Worm (Caenorhabditis elegans) whole organism, mixed stage, embryonic: ENCODE results near the gene fbxa-43.
A peak's percentile ranks its signal among the peaks of the same experiment; 100 is the strongest.

Experiments used
- M03D4.4 ChIP-seq: sonication (generic microtip); optimal IDR thresholded peaks from 2 replicates; lab custom pipeline; 2017; ENCODE audit warnings: mild to moderate bottlenecking, missing genetic modification characterization, missing compliant biosample characterization
- bed-3 ChIP-seq: fragments of 200-800 bp; sonication (Bioruptor generic); optimal IDR thresholded peaks from 3 replicates; lab custom pipeline; 2018; ENCODE audit warnings: mild to moderate bottlenecking, missing genetic modification characterization, moderate library complexity, missing compliant biosample characterization
- blmp-1 ChIP-seq: fragments of 150-350 bp; optimal IDR thresholded peaks from 2 replicates; lab custom pipeline; 2014; ENCODE audit warnings: missing biosample characterization, missing genetic modification characterization
- ceh-39 ChIP-seq: fragments of 150-350 bp; optimal IDR thresholded peaks from 2 replicates; lab custom pipeline; 2014; ENCODE audit warnings: missing biosample characterization, missing genetic modification characterization
- ceh-43 ChIP-seq: fragments of 200-800 bp; sonication (Bioruptor generic); optimal IDR thresholded peaks from 2 replicates; lab custom pipeline; 2018; ENCODE audit warnings: mild to moderate bottlenecking, missing genetic modification characterization, moderate library complexity, missing compliant biosample characterization
- ceh-83 ChIP-seq: fragments of 200-800 bp; sonication (Bioruptor generic); optimal IDR thresholded peaks from 2 replicates; lab custom pipeline; 2018; ENCODE audit warnings: mild to moderate bottlenecking, missing genetic modification characterization, missing compliant biosample characterization
- ces-1 ChIP-seq: fragments of 150-350 bp; optimal IDR thresholded peaks from 2 replicates; lab custom pipeline; 2014; ENCODE audit warnings: missing biosample characterization, missing genetic modification reagents, missing genetic modification characterization
- cnd-1 ChIP-seq: fragments of 200-800 bp; sonication (Bioruptor generic); optimal IDR thresholded peaks from 2 replicates; lab custom pipeline; 2018; ENCODE audit warnings: mild to moderate bottlenecking, missing genetic modification characterization, missing compliant biosample characterization
- drap-1 ChIP-seq: fragments of 200-800 bp; sonication (Bioruptor generic); optimal IDR thresholded peaks from 3 replicates; lab custom pipeline; 2018; ENCODE audit warnings: mild to moderate bottlenecking, missing genetic modification characterization, missing compliant biosample characterization
- elt-1 ChIP-seq: sonication (generic microtip); optimal IDR thresholded peaks from 2 replicates; lab custom pipeline; 2017; ENCODE audit warnings: missing genetic modification characterization, mild to moderate bottlenecking, missing compliant biosample characterization, antibody characterized with exemption, moderate library complexity, borderline replicate concordance; ENCODE audit not compliant: insufficient read depth
- elt-3 ChIP-seq: fragments of 150-350 bp; optimal IDR thresholded peaks from 2 replicates; lab custom pipeline; 2014; ENCODE audit warnings: missing biosample characterization, missing genetic modification characterization
- flh-1 ChIP-seq: fragments of 200-800 bp; sonication (Bioruptor generic); optimal IDR thresholded peaks from 2 replicates; lab custom pipeline; 2018; ENCODE audit warnings: mild to moderate bottlenecking, missing genetic modification characterization, moderate library complexity, missing compliant biosample characterization
- ham-2 ChIP-seq: fragments of 200-800 bp; sonication (Bioruptor generic); optimal IDR thresholded peaks from 2 replicates; lab custom pipeline; 2018; ENCODE audit warnings: mild to moderate bottlenecking, missing genetic modification characterization, missing compliant biosample characterization
- hlh-1 ChIP-seq: fragments of 150-350 bp; optimal IDR thresholded peaks from 2 replicates; lab custom pipeline; 2014; ENCODE audit warnings: missing biosample characterization, missing genetic modification reagents, missing genetic modification characterization
- lin-13 ChIP-seq: fragments of 150-350 bp; optimal IDR thresholded peaks from 2 replicates; lab custom pipeline; 2014; ENCODE audit warnings: missing biosample characterization, missing genetic modification characterization
- lin-32 ChIP-seq: fragments of 200-800 bp; sonication (Bioruptor generic); optimal IDR thresholded peaks from 2 replicates; lab custom pipeline; 2018; ENCODE audit warnings: mild to moderate bottlenecking, missing genetic modification characterization, missing compliant biosample characterization
- lsy-2 ChIP-seq: fragments of 150-350 bp; optimal IDR thresholded peaks from 2 replicates; lab custom pipeline; 2014; ENCODE audit warnings: missing biosample characterization, missing genetic modification characterization
- mab-5 ChIP-seq: fragments of 150-350 bp; optimal IDR thresholded peaks from 2 replicates; lab custom pipeline; 2014; ENCODE audit warnings: missing biosample characterization, missing genetic modification characterization
- mep-1 ChIP-seq: fragments of 150-350 bp; optimal IDR thresholded peaks from 2 replicates; lab custom pipeline; 2017; ENCODE audit warnings: missing biosample characterization, missing genetic modification reagents, missing genetic modification characterization, inconsistent platforms
- mls-2 ChIP-seq: sonication (generic microtip); optimal IDR thresholded peaks from 2 replicates; lab custom pipeline; 2016; ENCODE audit warnings: mild to moderate bottlenecking, missing genetic modification characterization, moderate library complexity, missing compliant biosample characterization
- nhr-12 ChIP-seq: fragments of 150-350 bp; optimal IDR thresholded peaks from 2 replicates; lab custom pipeline; 2014; ENCODE audit warnings: missing biosample characterization, missing genetic modification characterization
- nhr-2 ChIP-seq: fragments of 150-350 bp; optimal IDR thresholded peaks from 2 replicates; lab custom pipeline; 2014; ENCODE audit warnings: missing biosample characterization, missing genetic modification characterization
- nhr-237 ChIP-seq: fragments of 150-350 bp; optimal IDR thresholded peaks from 2 replicates; lab custom pipeline; 2014; ENCODE audit warnings: missing biosample characterization, missing genetic modification characterization
- nhr-28 ChIP-seq: fragments of 150-350 bp; optimal IDR thresholded peaks from 2 replicates; lab custom pipeline; 2014; ENCODE audit warnings: missing biosample characterization, missing genetic modification characterization
- nhr-76 ChIP-seq: sonication (generic microtip); optimal IDR thresholded peaks from 2 replicates; lab custom pipeline; 2017; ENCODE audit warnings: missing biosample characterization, missing genetic modification characterization
- snpc-4 ChIP-seq: fragments of 150-350 bp; optimal IDR thresholded peaks from 2 replicates; lab custom pipeline; 2014; ENCODE audit warnings: missing biosample characterization, missing genetic modification characterization
- sptf-1 ChIP-seq: sonication (generic microtip); optimal IDR thresholded peaks from 2 replicates; lab custom pipeline; 2017; ENCODE audit warnings: mild to moderate bottlenecking, missing genetic modification characterization, moderate library complexity, missing compliant biosample characterization
- unc-120 ChIP-seq: sonication (generic microtip); optimal IDR thresholded peaks from 2 replicates; lab custom pipeline; 2017; ENCODE audit warnings: missing genetic modification characterization, missing compliant biosample characterization; ENCODE audit not compliant: poor library complexity, severe bottlenecking
- unc-39 ChIP-seq: fragments of 150-350 bp; optimal IDR thresholded peaks from 2 replicates; lab custom pipeline; 2014; ENCODE audit warnings: missing biosample characterization, missing genetic modification characterization
- unc-62 ChIP-seq: fragments of 150-350 bp; optimal IDR thresholded peaks from 2 replicates; lab custom pipeline; 2014; ENCODE audit warnings: missing biosample characterization, missing genetic modification reagents, missing genetic modification characterization
- zip-8 ChIP-seq: fragments of 150-350 bp; optimal IDR thresholded peaks from 2 replicates; lab custom pipeline; 2014; ENCODE audit warnings: missing biosample characterization, missing genetic modification characterization

Gene fbxa-43

DNA sequence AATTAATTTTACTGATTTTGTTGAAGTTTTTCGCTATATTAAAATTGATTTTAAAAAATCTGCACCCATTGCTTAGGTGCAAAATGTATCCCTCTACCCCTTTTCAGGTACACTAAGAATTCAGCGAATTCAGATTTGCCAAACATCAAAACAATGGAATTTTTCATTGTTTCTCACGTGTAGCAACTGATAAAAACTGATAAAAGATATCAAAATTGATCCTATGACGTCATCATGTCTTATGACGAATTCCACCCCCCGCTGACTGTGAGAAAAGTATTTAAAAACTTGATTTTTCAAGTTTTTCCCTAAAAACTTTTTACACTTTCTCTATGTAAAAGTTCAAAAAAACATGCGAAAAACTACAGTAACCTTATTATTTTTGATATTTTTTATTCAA is 21.8 kb upstream of the fbxa-43 start, which contains the start of gene Y54F10BM.22:
Gene Y54F10BM.22, plus strand, starts transcription at position 331 of the 400 bp plus-strand sequence.
- TF ChIP-seq zip-8 (tag; lab: Kevin White, UChicago) (peak; percentile 8), mab-5 (tag; lab: Kevin White, UChicago) (no peak)

DNA sequence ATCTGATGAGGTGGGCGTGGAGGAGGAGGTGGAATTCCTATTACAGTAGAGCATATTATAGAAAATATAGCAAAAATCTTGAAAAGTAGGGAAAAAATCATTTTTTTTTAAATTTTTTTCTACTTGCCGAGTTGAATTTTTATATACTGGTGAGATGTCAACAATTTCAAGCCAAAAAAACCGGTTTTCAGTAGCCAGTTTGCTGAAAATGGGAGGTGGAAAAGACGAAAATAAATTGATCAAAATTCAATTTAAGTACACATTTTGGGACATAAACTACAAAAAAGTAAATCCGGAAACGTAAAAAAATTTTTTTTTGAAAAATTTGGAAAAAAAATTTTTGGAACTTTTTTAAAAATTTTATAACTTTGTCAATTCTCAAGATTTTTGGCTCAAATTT is 20.7 kb upstream of the fbxa-43 start, which contains the start of gene Y54F10BM.23:
Gene Y54F10BM.23, minus strand, starts transcription at position 101 of the 400 bp plus-strand sequence.
- TF ChIP-seq cnd-1 (no peak), hlh-1 (tag; lab: Kevin White, UChicago) (no peak), elt-3 (tag; lab: Kevin White, UChicago) (no peak), sptf-1 (no peak)

- TF ChIP-seq mep-1 (no peak), lin-32 (GFP tag; lab: Kevin White, UChicago) (no peak), unc-120 (tag; lab: Kevin White, UChicago) (no peak), bed-3 (GFP tag; lab: Kevin White, UChicago) (no peak), ham-2 (no peak), blmp-1 (tag; lab: Kevin White, UChicago) (no peak), lsy-2 (tag; lab: Kevin White, UChicago) (no peak), elt-1 (no peak), mls-2 (tag; lab: Kevin White, UChicago) (no peak)
These were observed 18.1 kb upstream of the fbxa-43 start, which contains the start of gene Y54F10BM.21 for ce11 chrIII:2276842-2277241. TSS of gene Y54F10BM.21 (plus strand) at chrIII:2277142.

DNA sequence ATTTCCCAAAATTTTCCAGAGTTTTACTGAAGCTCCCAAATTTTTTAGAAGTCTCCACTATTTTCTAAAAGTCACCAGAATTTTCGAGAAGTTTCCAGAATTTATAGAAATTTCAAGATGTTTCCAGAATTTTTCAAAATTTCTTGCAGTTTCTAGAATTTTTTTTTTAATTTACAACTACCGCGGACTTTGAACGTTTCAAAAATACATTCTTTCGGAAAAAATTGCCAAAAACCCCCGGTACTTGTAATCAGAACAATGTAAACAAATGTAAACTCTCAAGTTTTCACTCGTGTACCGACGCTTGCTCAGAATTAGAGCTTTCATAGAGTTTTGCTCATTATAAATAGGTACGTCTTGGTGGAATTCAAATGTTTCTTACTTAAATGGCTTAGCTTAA is 14.0 kb upstream of the fbxa-43 start, which contains the start of gene fbxa-39:
Gene fbxa-39, plus strand, starts transcription at position 301 of the 400 bp plus-strand sequence.
- TF ChIP-seq nhr-237 (tag; lab: Kevin White, UChicago) (no peak), zip-8 (tag; lab: Kevin White, UChicago) (no peak), bed-3 (GFP tag; lab: Kevin White, UChicago) (no peak), lin-13 (no peak), lsy-2 (tag; lab: Kevin White, UChicago) (no peak), mls-2 (tag; lab: Kevin White, UChicago) (no peak), sptf-1 (no peak), unc-62 (no peak), lin-32 (GFP tag; lab: Kevin White, UChicago) (no peak), ham-2 (no peak), nhr-2 (no peak), snpc-4 (tag; lab: Kevin White, UChicago) (no peak), hlh-1 (tag; lab: Kevin White, UChicago) (no peak), elt-3 (tag; lab: Kevin White, UChicago) (no peak), drap-1 (no peak), ceh-83 (GFP tag; lab: Kevin White, UChicago) (no peak), ceh-39 (tag; lab: Kevin White, UChicago) (no peak), ces-1 (GFP tag; lab: Kevin White, UChicago) (no peak), flh-1 (GFP tag; lab: Kevin White, UChicago) (no peak)

ce11 chrIII:2272075-2272474 is 13.3 kb upstream of the fbxa-43 start, which contains the start of gene fbxa-48:
TSS of gene fbxa-48 (minus strand) at chrIII:2272175.
- TF ChIP-seq unc-39 (tag; lab: Kevin White, UChicago): no peak
- no peak for TF ChIP-seq ham-2
- no peak for TF ChIP-seq ceh-43
- no peak for TF ChIP-seq blmp-1 (tag; lab: Kevin White, UChicago)
- no peak for TF ChIP-seq mab-5 (tag; lab: Kevin White, UChicago)

ce11 chrIII:2265986-2266701 is 7.4 kb upstream of the fbxa-43 start, which contains the start of gene fbxa-9:
TSS of gene fbxa-9 (plus strand) at chrIII:2266651.
- TF ChIP-seq nhr-12 (tag; lab: Kevin White, UChicago) (no peak), nhr-76 (tag; lab: Kevin White, UChicago) (no peak), flh-1 (GFP tag; lab: Kevin White, UChicago) (no peak), ham-2 (no peak), ceh-83 (GFP tag; lab: Kevin White, UChicago) (no peak), zip-8 (tag; lab: Kevin White, UChicago) (no peak), mep-1 (no peak), lsy-2 (tag; lab: Kevin White, UChicago) (no peak), lin-13 (no peak), nhr-2 (no peak), bed-3 (GFP tag; lab: Kevin White, UChicago) (no peak), cnd-1 (no peak), drap-1 (no peak), M03D4.4 (tag; lab: Kevin White, UChicago) (no peak), nhr-28 (tag; lab: Kevin White, UChicago) (no peak)
